Worm (Caenorhabditis elegans) whole organism, late embryonic: ENCODE data around the gene F14H12.2.

Experiments
- ama-1 ChIP-seq: fragments of 150-350 bp; optimal IDR thresholded peaks from 2 replicates; lab custom pipeline; 2014
- ceh-14 ChIP-seq: sonication (generic microtip); optimal IDR thresholded peaks from 2 replicates; lab custom pipeline; 2016; ENCODE audit warnings: missing genotype, missing genetic modification characterization, missing compliant biosample characterization
- fkh-10 ChIP-seq: fragments of 150-350 bp; optimal IDR thresholded peaks from 2 replicates; lab custom pipeline; 2014; ENCODE audit warnings: missing biosample characterization, missing genetic modification reagents, missing genetic modification characterization
- gmeb-2 ChIP-seq: sonication (generic microtip); optimal IDR thresholded peaks from 2 replicates; lab custom pipeline; 2016; ENCODE audit warnings: missing genetic modification characterization, inconsistent platforms, missing compliant biosample characterization
- hlh-13 ChIP-seq: fragments of 200-800 bp; sonication (Bioruptor generic); optimal IDR thresholded peaks from 2 replicates; lab custom pipeline; 2018; ENCODE audit warnings: mild to moderate bottlenecking, missing genetic modification characterization, missing compliant biosample characterization
- lim-6 ChIP-seq: sonication (generic microtip); optimal IDR thresholded peaks from 2 replicates; lab custom pipeline; 2016; ENCODE audit warnings: missing genetic modification characterization, missing compliant biosample characterization
- pag-3 ChIP-seq: sonication (generic microtip); optimal IDR thresholded peaks from 2 replicates; lab custom pipeline; 2016; ENCODE audit warnings: missing compliant biosample characterization, missing genetic modification characterization, borderline replicate concordance
- tbx-2 ChIP-seq: sonication (generic microtip); optimal IDR thresholded peaks from 2 replicates; lab custom pipeline; 2016; ENCODE audit warnings: missing genetic modification characterization, missing compliant biosample characterization
- zip-5 ChIP-seq: sonication (generic microtip); optimal IDR thresholded peaks from 2 replicates; lab custom pipeline; 2016; ENCODE audit warnings: missing genetic modification characterization, missing compliant biosample characterization

ce11 chrX:4306861-4307260 is 43.4 kb upstream of the F14H12.2 start, which contains the start of gene pqn-15:
- TF ChIP-seq gmeb-2 (tag; lab: Kevin White, UChicago), result no peak
- no peak for TF ChIP-seq tbx-2
- TF ChIP-seq ama-1, result no peak
- TF ChIP-seq fkh-10 (GFP tag; lab: Kevin White, UChicago), result no peak
- no peak for TF ChIP-seq hlh-13 (GFP tag; lab: Kevin White, UChicago)
- TF ChIP-seq pag-3 (tag; lab: Kevin White, UChicago), result no peak
- no peak for TF ChIP-seq lim-6 (tag; lab: Kevin White, UChicago)
- TF ChIP-seq zip-5, result no peak
- TF ChIP-seq ceh-14 (tag; lab: Kevin White, UChicago), result no peak
